Fruit fly (Drosophila melanogaster) whole organism, adult: ENCODE measurements around the gene Vm26Ab.

Source experiments
- CG11617 ChIP-seq: fragments of 200-800 bp; sonication (Bioruptor generic); optimal IDR thresholded peaks from 2 replicates; lab custom pipeline; 2017; ENCODE audit warnings: mild to moderate bottlenecking, missing biosample characterization, missing genetic modification reagents, missing genetic modification characterization
- CG1620 ChIP-seq: fragments of 200-800 bp; sonication (Bioruptor generic); optimal IDR thresholded peaks from 2 replicates; lab custom pipeline; 2016; ENCODE audit warnings: missing biosample characterization, missing genetic modification characterization
- CG5204 ChIP-seq: fragments of 200-800 bp; sonication (Bioruptor generic); optimal IDR thresholded peaks from 2 replicates; lab custom pipeline; 2016; ENCODE audit warnings: missing biosample characterization, missing genetic modification characterization
- bab1 ChIP-seq: fragments of 200-800 bp; sonication (Bioruptor generic); optimal IDR thresholded peaks from 3 replicates; lab custom pipeline; 2019; ENCODE audit warnings: missing biosample characterization, mild to moderate bottlenecking, missing genetic modification characterization, moderate library complexity
- cic ChIP-seq: fragments of 200-800 bp; sonication (Bioruptor generic); optimal IDR thresholded peaks from 2 replicates; lab custom pipeline; 2017; ENCODE audit warnings: missing biosample characterization, mild to moderate bottlenecking, missing genetic modification characterization, moderate library complexity
- kay ChIP-seq: fragments of 200-800 bp; sonication (Bioruptor generic); peaks from one replicate; lab custom pipeline; 2016; ENCODE audit warnings: missing biosample characterization, missing genetic modification characterization, borderline replicate concordance

dm6 chr2L:5967702-5968616 lies 11.2 kb downstream of the Vm26Ab start, which contains the start of the genes CG13992 and Ucp4C:
- TF ChIP-seq cic (GFP tag; lab: Kevin White, UChicago) (no peak), bab1 (GFP tag; lab: Kevin White, UChicago) (peak; percentile 21), CG11617 (GFP tag; lab: Kevin White, UChicago) (no peak), CG5204 (no peak), kay (GFP tag; lab: Kevin White, UChicago) (no peak), CG1620 (GFP tag; lab: Kevin White, UChicago) (no peak)
